Fruit fly (Drosophila melanogaster) whole organism, embryonic: Measurements from ENCODE around the gene CG9667.

Source experiments
- Aef1 ChIP-seq: fragments of 200-800 bp; sonication (Bioruptor generic); IDR thresholded peaks from 3 replicates; pipeline ENCODE4 v1.3.6; 2022; ENCODE audit warnings: missing biosample characterization, missing genetic modification characterization
- Bteb2 ChIP-seq: fragments of 200-800 bp; sonication (Bioruptor generic); optimal IDR thresholded peaks from 2 replicates; lab custom pipeline; 2016; ENCODE audit warnings: missing biosample characterization, missing genetic modification characterization
- CG10366 ChIP-seq: fragments of 200-800 bp; sonication (Bioruptor generic); IDR thresholded peaks from 2 replicates; pipeline ENCODE4 v1.3.6; 2022; ENCODE audit warnings: missing biosample characterization, missing genetic modification characterization
- CG12219 ChIP-seq: fragments of 200-800 bp; sonication (Bioruptor generic); optimal IDR thresholded peaks from 3 replicates; lab custom pipeline; 2018; ENCODE audit warnings: missing biosample characterization, mild to moderate bottlenecking, missing genetic modification characterization
- CG12744 ChIP-seq: fragments of 200-800 bp; sonication (Bioruptor generic); optimal IDR thresholded peaks from 2 replicates; lab custom pipeline; 2016; ENCODE audit warnings: missing biosample characterization, missing genetic modification characterization
- CG17802 ChIP-seq: fragments of 200-800 bp; sonication (Bioruptor generic); optimal IDR thresholded peaks from 2 replicates; lab custom pipeline; 2018; ENCODE audit warnings: missing biosample characterization, mild to moderate bottlenecking, missing genetic modification characterization, moderate library complexity
- CG1792 ChIP-seq: fragments of 200-800 bp; sonication (Bioruptor generic); optimal IDR thresholded peaks from 2 replicates; lab custom pipeline; 2016; ENCODE audit warnings: missing biosample characterization, missing genetic modification characterization
- CG18011 ChIP-seq: fragments of 200-800 bp; sonication (Bioruptor generic); optimal IDR thresholded peaks from 2 replicates; lab custom pipeline; 2017; ENCODE audit warnings: missing biosample characterization, missing genetic modification characterization, mild to moderate bottlenecking, moderate library complexity, missing genotype
- CG2199 ChIP-seq: fragments of 200-800 bp; sonication (Bioruptor generic); IDR thresholded peaks from 3 replicates; pipeline ENCODE4 v1.3.6; 2022; ENCODE audit warnings: missing biosample characterization, missing genetic modification characterization
- CG2202 ChIP-seq: fragments of 200-800 bp; sonication (Bioruptor generic); optimal IDR thresholded peaks from 2 replicates; lab custom pipeline; 2018; ENCODE audit warnings: missing biosample characterization, mild to moderate bottlenecking, missing genetic modification characterization
- CG30403 ChIP-seq: fragments of 200-800 bp; sonication (Bioruptor generic); optimal IDR thresholded peaks from 3 replicates; lab custom pipeline; 2016; ENCODE audit warnings: missing biosample characterization, missing genetic modification characterization
- CG4617 ChIP-seq: fragments of 200-800 bp; sonication (Bioruptor generic); optimal IDR thresholded peaks from 3 replicates; lab custom pipeline; 2016; ENCODE audit warnings: missing biosample characterization, missing genetic modification characterization, borderline replicate concordance
- CG6254 ChIP-seq: fragments of 200-800 bp; sonication (Bioruptor generic); optimal IDR thresholded peaks from 3 replicates; lab custom pipeline; 2017; ENCODE audit warnings: mild to moderate bottlenecking, missing biosample characterization, missing genetic modification reagents, missing genetic modification characterization
- CG6272 ChIP-seq: fragments of 200-800 bp; sonication (Bioruptor generic); IDR thresholded peaks from 2 replicates; pipeline ENCODE4 v1.3.6; 2022; ENCODE audit warnings: missing biosample characterization, missing genetic modification characterization
- CG7556 ChIP-seq: fragments of 200-800 bp; sonication (Bioruptor generic); optimal IDR thresholded peaks from 2 replicates; lab custom pipeline; 2017; ENCODE audit warnings: missing biosample characterization, mild to moderate bottlenecking, missing genetic modification characterization
- CG7745 ChIP-seq: fragments of 200-800 bp; sonication (Bioruptor generic); optimal IDR thresholded peaks from 2 replicates; lab custom pipeline; 2018; ENCODE audit warnings: missing biosample characterization, mild to moderate bottlenecking, missing genetic modification characterization, moderate library complexity
- CG7987 ChIP-seq: fragments of 200-800 bp; sonication (Bioruptor generic); optimal IDR thresholded peaks from 2 replicates; lab custom pipeline; 2018; ENCODE audit warnings: missing biosample characterization, mild to moderate bottlenecking, missing genetic modification characterization, moderate library complexity
- CG8089 ChIP-seq: fragments of 200-800 bp; sonication (Bioruptor generic); optimal IDR thresholded peaks from 3 replicates; lab custom pipeline; 2016; ENCODE audit warnings: missing biosample characterization, missing genetic modification characterization
- CG8478 ChIP-seq: fragments of >200 bp; optimal IDR thresholded peaks from 2 replicates; lab custom pipeline; 2018
- Deaf1 ChIP-seq: fragments of 200-800 bp; optimal IDR thresholded peaks from 3 replicates; lab custom pipeline; 2019; ENCODE audit warnings: missing biosample characterization, mild to moderate bottlenecking, missing genetic modification characterization, moderate library complexity
- Doc2 ChIP-seq: fragments of 200-800 bp; sonication (Bioruptor generic); IDR thresholded peaks from 2 replicates; pipeline ENCODE4 v1.3.6; 2022; ENCODE audit warnings: missing biosample characterization, missing genetic modification characterization
- Ets97D ChIP-seq: fragments of 200-800 bp; sonication (Bioruptor generic); optimal IDR thresholded peaks from 3 replicates; lab custom pipeline; 2016; ENCODE audit warnings: missing biosample characterization, missing genetic modification characterization
- Fer2 ChIP-seq: fragments of 200-800 bp; sonication (Bioruptor generic); optimal IDR thresholded peaks from 2 replicates; lab custom pipeline; 2018; ENCODE audit warnings: missing biosample characterization, mild to moderate bottlenecking, missing genetic modification characterization, moderate library complexity
- H2.0 ChIP-seq: fragments of 200-800 bp; sonication (Bioruptor generic); IDR thresholded peaks from 2 replicates; pipeline ENCODE4 v1.3.6; 2022; ENCODE audit warnings: missing biosample characterization, missing genetic modification characterization
- HLH4C ChIP-seq: fragments of 200-800 bp; sonication (Bioruptor generic); IDR thresholded peaks from 3 replicates; pipeline ENCODE4 v1.3.6; 2022; ENCODE audit warnings: missing biosample characterization, missing genetic modification characterization; ENCODE audit not compliant: partially characterized antibody
- HmgZ ChIP-seq: fragments of 200-800 bp; sonication (Bioruptor generic); optimal IDR thresholded peaks from 2 replicates; lab custom pipeline; 2018; ENCODE audit warnings: missing biosample characterization, mild to moderate bottlenecking, missing genetic modification characterization
- Hr39 ChIP-seq: fragments of >200 bp; optimal IDR thresholded peaks from 2 replicates; lab custom pipeline; 2017
- Lhr ChIP-seq: fragments of 200-800 bp; sonication (Bioruptor generic); optimal IDR thresholded peaks from 3 replicates; lab custom pipeline; 2017; ENCODE audit warnings: mild to moderate bottlenecking, missing biosample characterization, missing genetic modification reagents, missing genetic modification characterization
- Mes4 ChIP-seq: fragments of 200-800 bp; sonication (Bioruptor generic); optimal IDR thresholded peaks from 2 replicates; lab custom pipeline; 2016; ENCODE audit warnings: missing biosample characterization, missing genetic modification characterization
- Ptx1 ChIP-seq: fragments of 200-800 bp; sonication (Bioruptor generic); IDR thresholded peaks from 2 replicates; pipeline ENCODE4 v1.3.6; 2022; ENCODE audit warnings: missing biosample characterization, missing genetic modification characterization
- Trl ChIP-seq, 3 experiments: fragments of >200 bp in 2 of 3; fragments of 200-800 bp in 1 of 3; sonication (Bioruptor generic) in 1 of 3; optimal IDR thresholded peaks; 2 replicates in 1 of 3; 3 replicates in 2 of 3; lab custom pipeline; 2016 to 2017; ENCODE audit warnings: missing biosample characterization in 1 of 3, missing genetic modification characterization in 1 of 3
- ara ChIP-seq: fragments of 200-800 bp; sonication (Bioruptor generic); IDR thresholded peaks from 2 replicates; pipeline ENCODE4 v1.3.6; 2022; ENCODE audit warnings: missing biosample characterization, missing genetic modification characterization
- ci ChIP-seq: fragments of 200-800 bp; sonication (Bioruptor generic); IDR thresholded peaks from 3 replicates; pipeline ENCODE4 v1.3.6; 2022; ENCODE audit warnings: missing biosample characterization, missing genetic modification characterization
- corto ChIP-seq: fragments of 200-800 bp; sonication (Bioruptor generic); optimal IDR thresholded peaks from 2 replicates; lab custom pipeline; 2016; ENCODE audit warnings: missing biosample characterization, mild to moderate bottlenecking, missing genetic modification characterization, moderate library complexity
- dmrt11E ChIP-seq: fragments of 200-800 bp; sonication (Bioruptor generic); optimal IDR thresholded peaks from 3 replicates; lab custom pipeline; 2018; ENCODE audit warnings: missing biosample characterization, mild to moderate bottlenecking, missing genetic modification characterization, moderate library complexity
- exex ChIP-seq: fragments of 200-800 bp; sonication (Bioruptor generic); optimal IDR thresholded peaks from 4 replicates; lab custom pipeline; 2018; ENCODE audit warnings: missing biosample characterization, mild to moderate bottlenecking, missing genetic modification characterization, moderate library complexity
- grau ChIP-seq: fragments of 200-800 bp; optimal IDR thresholded peaks from 3 replicates; lab custom pipeline; 2019; ENCODE audit warnings: missing biosample characterization, mild to moderate bottlenecking, missing genetic modification characterization, moderate library complexity
- gsb ChIP-seq: fragments of 200-800 bp; sonication (Bioruptor generic); IDR thresholded peaks from 2 replicates; pipeline ENCODE4 v1.3.6; 2022; ENCODE audit warnings: missing biosample characterization, missing genetic modification characterization
- ind ChIP-seq: fragments of 200-800 bp; sonication (Bioruptor generic); optimal IDR thresholded peaks from 3 replicates; lab custom pipeline; 2016; ENCODE audit warnings: missing biosample characterization, missing genetic modification characterization
- jumu ChIP-seq: fragments of 200-800 bp; sonication (Bioruptor generic); optimal IDR thresholded peaks from 3 replicates; lab custom pipeline; 2016; ENCODE audit warnings: missing biosample characterization, missing genetic modification characterization
- lola ChIP-seq, 3 experiments: fragments of >200 bp in 2 of 3; fragments of 200-800 bp in 1 of 3; sonication (Bioruptor generic) in 1 of 3; optimal IDR thresholded peaks; 2 replicates each; lab custom pipeline; 2017 to 2019; ENCODE audit warnings: missing biosample characterization in 3 of 3, missing genetic modification characterization in 3 of 3, mild to moderate bottlenecking in 1 of 3, moderate library complexity in 1 of 3
- mld ChIP-seq: fragments of 200-800 bp; sonication (Bioruptor generic); IDR thresholded peaks from 3 replicates; pipeline ENCODE4 v1.3.6; 2022; ENCODE audit warnings: missing biosample characterization, missing genetic modification characterization; ENCODE audit not compliant: partially characterized antibody
- nerfin-2 ChIP-seq: fragments of 200-800 bp; sonication (Bioruptor generic); IDR thresholded peaks from 2 replicates; pipeline ENCODE4 v1.3.6; 2022; ENCODE audit warnings: missing biosample characterization, missing genetic modification characterization; ENCODE audit not compliant: partially characterized antibody
- run ChIP-seq: fragments of 200-800 bp; sonication (Bioruptor generic); optimal IDR thresholded peaks from 3 replicates; lab custom pipeline; 2018; ENCODE audit warnings: missing biosample characterization, mild to moderate bottlenecking, missing genetic modification characterization
- sc ChIP-seq, 3 experiments: fragments of >200 bp in 2 of 3; fragments of 200-800 bp in 1 of 3; sonication (Bioruptor generic) in 1 of 3; optimal IDR thresholded peaks; 2 replicates in 2 of 3; 3 replicates in 1 of 3; lab custom pipeline; 2017; ENCODE audit warnings: mild to moderate bottlenecking in 1 of 3, missing biosample characterization in 1 of 3, missing genetic modification characterization in 1 of 3, missing genetic modification reagents in 1 of 3
- schlank ChIP-seq: fragments of 200-800 bp; sonication (Bioruptor generic); optimal IDR thresholded peaks from 2 replicates; lab custom pipeline; 2018; ENCODE audit warnings: missing biosample characterization, mild to moderate bottlenecking, missing genetic modification characterization
- sens-2 ChIP-seq: fragments of 200-800 bp; sonication (Bioruptor generic); IDR thresholded peaks from 2 replicates; pipeline ENCODE4 v1.3.6; 2022; ENCODE audit warnings: missing biosample characterization, missing genetic modification characterization
- slbo ChIP-seq: fragments of 200-800 bp; sonication (Bioruptor generic); IDR thresholded peaks from 2 replicates; pipeline ENCODE4 v1.3.6; 2022; ENCODE audit warnings: missing biosample characterization, missing genetic modification characterization
- unc-4 ChIP-seq: fragments of 200-800 bp; sonication (Bioruptor generic); IDR thresholded peaks from 2 replicates; pipeline ENCODE4 v1.3.6; 2022; ENCODE audit warnings: missing biosample characterization, missing genetic modification characterization; ENCODE audit not compliant: partially characterized antibody

The CG9667 gene

dm6 chr3R:8110198-8110642, 15.9 kb downstream of the CG9667 start (continued):
- peak; percentile 49 for TF ChIP-seq dmrt11E (tag; lab: Kevin White, UChicago)
- TF ChIP-seq nerfin-2 (GFP tag; lab: Robert Waterston, UW) = no peak
- no peak for TF ChIP-seq unc-4
- no peak for TF ChIP-seq Hr39 (lab: Kevin White, UChicago)
- TF ChIP-seq CG8089 (GFP tag; lab: Kevin White, UChicago) = peak; percentile 40
- TF ChIP-seq Bteb2 = peak; percentile 27
- TF ChIP-seq CG4617 (GFP tag; lab: Kevin White, UChicago) = peak; percentile 0
- TF ChIP-seq Ptx1 (GFP tag; lab: Robert Waterston, UW) = peak; percentile 76
- peak; percentile 68 for TF ChIP-seq ind (GFP tag; lab: Kevin White, UChicago)
- peak; percentile 21 for TF ChIP-seq schlank (tag; lab: Kevin White, UChicago)
- peak; percentile 69 for TF ChIP-seq CG12219 (GFP tag; lab: Kevin White, UChicago)
- no peak for TF ChIP-seq Doc2 (GFP tag; lab: Robert Waterston, UW)
- peak; percentile 31 for TF ChIP-seq run (tag; lab: Kevin White, UChicago)
- TF ChIP-seq HmgZ (tag; lab: Kevin White, UChicago) = peak; percentile 58
- peak; percentile 13 for TF ChIP-seq CG1792 (GFP tag; lab: Kevin White, UChicago)
- peak; percentile 68 for TF ChIP-seq ci (GFP tag; lab: Robert Waterston, UW)
- peak; percentile 16 for TF ChIP-seq CG18011 (GFP tag; lab: Kevin White, UChicago)
- TF ChIP-seq Ets97D (GFP tag; lab: Kevin White, UChicago) = peak; percentile 5
- peak; percentile 67 for TF ChIP-seq slbo (GFP tag; lab: Robert Waterston, UW)
- peak; percentile 12 for TF ChIP-seq Deaf1
- TF ChIP-seq sc (optimal IDR thresholded peaks at IDR 0.05; lab: Kevin White, UChicago) = no peak
- peak; percentile 11 for TF ChIP-seq sc (GFP tag; optimal IDR thresholded peaks at IDR 0.05; lab: Kevin White, UChicago)
- no peak for TF ChIP-seq CG2199 (GFP tag; lab: Robert Waterston, UW)
- TF ChIP-seq CG2202 (tag; lab: Kevin White, UChicago) = no peak
- TF ChIP-seq jumu (GFP tag; lab: Kevin White, UChicago) = peak; percentile 59
- peak; percentile 54; the same call in 1 of the 2 replicates for TF ChIP-seq ara (GFP tag; lab: Robert Waterston, UW)
- TF ChIP-seq H2.0 (GFP tag; lab: Robert Waterston, UW) = peak; percentile 39
- no peak for TF ChIP-seq Fer2 (tag; lab: Kevin White, UChicago)
- no peak for TF ChIP-seq CG12744
- TF ChIP-seq corto (GFP tag; lab: Kevin White, UChicago) = peak; percentile 30
- TF ChIP-seq CG6254 (GFP tag; lab: Kevin White, UChicago) = peak; percentile 30
- TF ChIP-seq Mes4 (GFP tag; lab: Kevin White, UChicago) = peak; percentile 5
- peak; percentile 30 for TF ChIP-seq CG17802
- TF ChIP-seq Trl (optimal IDR thresholded peaks at IDR 0.05; lab: Kevin White, UChicago) = no peak
- peak; percentile 58 for TF ChIP-seq Trl (GFP tag; optimal IDR thresholded peaks at IDR 0.05; lab: Kevin White, UChicago)
- no peak for TF ChIP-seq HLH4C (GFP tag; lab: Robert Waterston, UW)
- no peak for TF ChIP-seq Lhr (GFP tag; lab: Kevin White, UChicago)
- no peak for TF ChIP-seq CG7745 (tag; lab: Kevin White, UChicago)
- TF ChIP-seq CG7987 (GFP tag; lab: Kevin White, UChicago) = no peak
- TF ChIP-seq CG10366 = peak; percentile 59
- TF ChIP-seq CG7556 (GFP tag; lab: Kevin White, UChicago) = peak; percentile 62
- TF ChIP-seq CG8478 (lab: Kevin White, UChicago) = no peak
- TF ChIP-seq Aef1 (GFP tag; lab: Robert Waterston, UW) = peak; percentile 46; the same call in 1 of the 3 replicates
- peak; percentile 62 for TF ChIP-seq CG30403 (GFP tag; lab: Kevin White, UChicago)
- peak in 1 of 3 experiments; percentile 50 for TF ChIP-seq lola (GFP tag; optimal IDR thresholded peaks at IDR 0.05; lab: Kevin White, UChicago)
- TF ChIP-seq sens-2 = 0 out of 2 replicates have a peak, but pooled peaks have one; percentile 13
- TF ChIP-seq mld (GFP tag; lab: Robert Waterston, UW) = no peak
- peak; percentile 65 for TF ChIP-seq grau
- peak; percentile 52; the same call in 1 of the 2 replicates for TF ChIP-seq CG6272
- TF ChIP-seq exex (tag; lab: Kevin White, UChicago) = no peak
- peak; percentile 34; the same call in 1 of the 2 replicates for TF ChIP-seq gsb
